Fruit fly (Drosophila melanogaster): ENCODE measurements around the gene vanin-like.

Gene vanin-like

DNA sequence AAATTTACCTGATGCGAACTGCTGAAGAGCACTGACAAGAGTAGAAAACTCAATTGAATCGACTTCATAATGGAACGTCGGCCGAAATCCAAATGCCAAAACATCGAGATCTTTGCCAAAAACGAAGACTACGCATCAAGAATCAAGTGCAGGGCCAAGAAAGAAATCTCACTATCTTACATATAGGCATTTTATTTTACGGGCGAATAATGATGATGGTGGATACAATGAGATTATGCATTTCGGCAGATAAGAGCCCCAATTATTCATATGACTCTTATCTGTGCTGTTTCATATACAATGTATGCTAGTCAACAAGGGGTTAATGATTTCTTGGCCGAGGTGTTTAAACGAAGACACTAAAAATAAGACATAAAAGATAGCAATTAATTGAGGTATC is 16.9 kb upstream of the vanin-like start, which contains the start of gene Btnd:
Gene Btnd (minus strand): TSS at position 101 of the 400 bp plus-strand sequence.
- no peak for TF ChIP-seq CG16779 (tag; optimal IDR thresholded peaks at IDR 0.05)
- no peak for TF ChIP-seq CG6854 (GFP tag; optimal IDR thresholded peaks at IDR 0.05)
- TF ChIP-seq Sox102F (GFP tag; optimal IDR thresholded peaks at IDR 0.05): no peak
- no peak for TF ChIP-seq dsx (GFP tag; optimal IDR thresholded peaks at IDR 0.05; ENCODE audit: poor library complexity, severe bottlenecking)
- no peak for TF ChIP-seq CG3032 (tag; optimal IDR thresholded peaks at IDR 0.05)
- no peak for TF ChIP-seq CG1621 (tag; optimal IDR thresholded peaks at IDR 0.05)
- TF ChIP-seq spab (GFP tag; optimal IDR thresholded peaks at IDR 0.05): no peak
- no peak for TF ChIP-seq Smox (GFP tag; optimal IDR thresholded peaks at IDR 0.05)
- TF ChIP-seq topi (GFP tag; optimal IDR thresholded peaks at IDR 0.05): no peak
- TF ChIP-seq achi (GFP tag; optimal IDR thresholded peaks at IDR 0.05): no peak

DNA sequence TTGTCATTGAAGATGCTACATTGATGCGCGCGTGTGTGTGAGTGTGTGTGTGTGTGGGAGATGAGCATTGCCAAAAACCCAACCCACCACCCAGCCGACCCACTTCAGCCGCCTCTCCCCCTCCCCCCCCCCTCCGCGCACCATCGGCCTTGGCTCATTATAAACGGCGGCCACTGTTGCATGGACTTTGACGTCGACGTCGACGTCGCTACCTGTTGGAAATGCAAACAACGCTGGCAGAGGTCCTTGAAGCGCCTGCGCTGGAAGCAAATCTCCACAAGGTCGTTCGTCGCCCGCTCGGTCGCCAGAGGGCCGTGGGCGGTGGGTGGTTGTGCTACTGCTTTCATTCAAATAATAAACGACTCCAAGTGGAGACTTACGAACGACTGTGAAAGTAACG is 14.3 kb upstream of the vanin-like start:
- TF ChIP-seq cyc (GFP tag; optimal IDR thresholded peaks at IDR 0.05) (no peak), lz (GFP tag; optimal IDR thresholded peaks at IDR 0.05) (no peak), CG6808 (GFP tag; optimal IDR thresholded peaks at IDR 0.05) (no peak), dac (GFP tag; optimal IDR thresholded peaks at IDR 0.05) (no peak), CG15336 (GFP tag; IDR thresholded peaks at IDR 0.05) (no peak), svp (GFP tag) (no peak), fd85E (GFP tag; optimal IDR thresholded peaks at IDR 0.05) (no peak)

DNA sequence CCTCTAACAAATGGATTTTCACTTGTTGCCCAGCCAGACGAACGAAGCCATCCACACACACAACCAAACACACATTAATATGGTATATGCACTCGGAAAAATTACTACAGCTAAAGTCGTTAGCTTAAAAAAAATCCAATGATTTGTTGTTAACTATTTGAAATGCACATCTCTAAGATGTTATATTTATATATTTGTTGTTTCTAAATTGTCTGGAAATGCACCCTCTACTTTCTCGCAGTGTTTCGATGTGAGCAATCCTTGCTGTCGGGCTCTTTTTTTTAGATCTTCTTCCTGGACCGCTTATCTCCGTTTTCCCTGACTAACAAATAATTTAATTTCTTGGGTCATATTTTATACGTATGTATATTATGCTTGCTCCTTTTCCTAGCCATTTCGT is 2.7 kb upstream of the vanin-like start:
- TF ChIP-seq net (GFP tag; optimal IDR thresholded peaks at IDR 0.05) (no peak), Eip78C (GFP tag) (peak; percentile 54)

DNA sequence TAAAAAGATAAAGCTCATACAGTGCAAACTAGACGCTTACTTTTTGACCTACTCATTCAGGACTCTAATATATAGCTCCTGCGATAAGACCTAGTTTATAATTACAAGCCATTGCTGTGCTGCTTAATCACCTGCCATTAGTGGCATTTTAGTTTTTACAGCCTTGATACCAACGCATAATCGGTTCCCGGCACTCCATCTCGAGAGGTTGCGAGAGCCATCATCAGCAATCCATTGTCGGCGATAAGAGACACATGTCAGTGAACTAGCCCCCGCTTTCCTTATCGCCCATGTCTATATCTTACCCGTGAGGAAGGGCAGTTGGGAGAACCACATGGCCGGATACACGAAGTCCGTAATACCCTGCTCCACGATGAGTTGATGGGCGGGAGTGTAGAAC is 900 bp downstream of the vanin-like start:
- no peak for TF ChIP-seq Hr38 (GFP tag; optimal IDR thresholded peaks at IDR 0.05)
- no peak for TF ChIP-seq CG11294 (GFP tag; IDR thresholded peaks at IDR 0.05)
- TF ChIP-seq CG8119 (GFP tag; IDR thresholded peaks at IDR 0.05): no peak
- TF ChIP-seq Gug (GFP tag; IDR thresholded peaks at IDR 0.05): no peak
- no peak for TF ChIP-seq ss (GFP tag; optimal IDR thresholded peaks at IDR 0.05)
- TF ChIP-seq spab (GFP tag; optimal IDR thresholded peaks at IDR 0.05): no peak
- TF ChIP-seq OdsH (GFP tag; optimal IDR thresholded peaks at IDR 0.05): no peak
- no peak for TF ChIP-seq CG3032 (tag; optimal IDR thresholded peaks at IDR 0.05)
- TF ChIP-seq CG11762 (GFP tag; optimal IDR thresholded peaks at IDR 0.05; ENCODE audit: insufficient read depth): no peak
- TF ChIP-seq CG6854 (GFP tag; optimal IDR thresholded peaks at IDR 0.05): no peak
- TF ChIP-seq fd59A (GFP tag; optimal IDR thresholded peaks at IDR 0.05): no peak
- TF ChIP-seq CG6276 (GFP tag; optimal IDR thresholded peaks at IDR 0.05): no peak
- no peak for TF ChIP-seq Met (GFP tag; optimal IDR thresholded peaks at IDR 0.05)
- no peak for TF ChIP-seq Eip93F (GFP tag; optimal IDR thresholded peaks at IDR 0.05)
- TF ChIP-seq CG10669 (GFP tag; optimal IDR thresholded peaks at IDR 0.05): no peak
- TF ChIP-seq Eip78C (GFP tag): no peak
- TF ChIP-seq net (GFP tag; optimal IDR thresholded peaks at IDR 0.05): no peak
- TF ChIP-seq Eip75B (GFP tag; optimal IDR thresholded peaks at IDR 0.05): no peak

DNA sequence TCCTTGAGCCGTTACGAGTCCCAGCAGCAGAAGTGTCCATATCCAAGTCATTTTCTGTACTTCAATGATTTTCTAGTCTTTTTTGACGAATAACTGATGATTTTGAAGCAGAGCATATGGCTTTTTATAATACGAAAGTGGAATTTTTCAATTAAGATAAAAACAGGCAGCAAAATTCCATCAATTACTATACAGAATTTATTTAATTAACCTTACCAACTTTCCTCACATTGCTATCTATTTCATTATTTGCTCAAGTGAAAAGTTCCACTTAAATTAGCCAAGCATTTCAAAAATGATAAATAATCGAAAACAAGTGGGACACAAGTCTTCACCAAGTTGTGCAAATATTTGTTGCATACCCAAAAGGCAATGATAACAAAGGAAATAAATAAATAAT is 2.6 kb downstream of the vanin-like start, which contains the start of gene CG43090:
Gene CG43090 (minus strand): TSS at position 101 of the 400 bp plus-strand sequence.
- no peak for TF ChIP-seq vri (GFP tag; optimal IDR thresholded peaks at IDR 0.05)
- TF ChIP-seq CG1621 (tag; optimal IDR thresholded peaks at IDR 0.05): no peak
- TF ChIP-seq Blimp-1 (GFP tag; optimal IDR thresholded peaks at IDR 0.05): no peak
- TF ChIP-seq Met (GFP tag; optimal IDR thresholded peaks at IDR 0.05): no peak
- TF ChIP-seq CG15336 (GFP tag; IDR thresholded peaks at IDR 0.05): no peak
- TF ChIP-seq Hr39 (GFP tag; optimal IDR thresholded peaks at IDR 0.05): no peak
- no peak for TF ChIP-seq CG8319 (GFP tag; optimal IDR thresholded peaks at IDR 0.05)
- no peak for TF ChIP-seq topi (GFP tag; optimal IDR thresholded peaks at IDR 0.05)
- no peak for TF ChIP-seq Hr4 (GFP tag; optimal IDR thresholded peaks at IDR 0.05)
- TF ChIP-seq eg (GFP tag; IDR thresholded peaks at IDR 0.05): no peak
- TF ChIP-seq CG31627 (GFP tag; optimal IDR thresholded peaks at IDR 0.05): no peak
- no peak for TF ChIP-seq CG8632 (GFP tag; optimal IDR thresholded peaks at IDR 0.05)
- no peak for TF ChIP-seq svp (GFP tag)
- TF ChIP-seq CG10631 (GFP tag; optimal IDR thresholded peaks at IDR 0.05): no peak
- no peak for TF ChIP-seq achi (GFP tag; optimal IDR thresholded peaks at IDR 0.05)
- TF ChIP-seq Ets21C (GFP tag; optimal IDR thresholded peaks at IDR 0.05): no peak
- no peak for TF ChIP-seq CG34406 (GFP tag; optimal IDR thresholded peaks at IDR 0.05)
- no peak for TF ChIP-seq CG6808 (GFP tag; optimal IDR thresholded peaks at IDR 0.05)
- TF ChIP-seq CG6792 (GFP tag; optimal IDR thresholded peaks at IDR 0.05): no peak
- no peak for TF ChIP-seq CG11294 (GFP tag; IDR thresholded peaks at IDR 0.05)

All from whole organism, prepupa.